Fruit fly (Drosophila melanogaster): ENCODE measurements around the gene CG42680.

The CG42680 gene

dm6 chr2L:14612998-14613955 lies 25.2 kb upstream of the CG42680 start (continued):
- TF ChIP-seq CG6689 (GFP tag; IDR thresholded peaks at IDR 0.05), result peak; percentile 76
- TF ChIP-seq CG14710 (tag; optimal IDR thresholded peaks at IDR 0.05), result peak; percentile 89
- TF ChIP-seq danr (GFP tag; IDR thresholded peaks at IDR 0.05), result peak; percentile 57; the same call in 1 of the 2 replicates
- TF ChIP-seq CG2875 (GFP tag; optimal IDR thresholded peaks at IDR 0.05), result peak; percentile 74

dm6 chr2L:14611358-14612037 lies 23.5 kb upstream of the CG42680 start:
- TF ChIP-seq PHDP (tag; optimal IDR thresholded peaks at IDR 0.05), result peak; percentile 39
- TF ChIP-seq sug (tag; optimal IDR thresholded peaks at IDR 0.05), result peak; percentile 82
- peak; percentile 21 for TF ChIP-seq CG2678 (tag; optimal IDR thresholded peaks at IDR 0.05)
- TF ChIP-seq sens (GFP tag), result peak; percentile 46
- peak; percentile 15 for TF ChIP-seq CG15269 (tag; optimal IDR thresholded peaks at IDR 0.05)
- no peak for TF ChIP-seq CG12942 (GFP tag; optimal IDR thresholded peaks at IDR 0.05)
- TF ChIP-seq mirr (GFP tag; optimal IDR thresholded peaks at IDR 0.05), result peak; percentile 35
- TF ChIP-seq CG3726 (GFP tag; IDR thresholded peaks at IDR 0.05), result no peak
- no peak for TF ChIP-seq CG3838 (GFP tag; optimal IDR thresholded peaks at IDR 0.05)
- no peak for TF ChIP-seq ken (GFP tag; IDR thresholded peaks at IDR 0.05)
- TF ChIP-seq CG11560 (tag; IDR thresholded peaks at IDR 0.05), result no peak
- peak; percentile 43 for TF ChIP-seq Vsx1 (GFP tag; optimal IDR thresholded peaks at IDR 0.05)
- TF ChIP-seq CG3281 (GFP tag; optimal IDR thresholded peaks at IDR 0.05), result no peak
- TF ChIP-seq grau (tag; optimal IDR thresholded peaks at IDR 0.05), result peak; percentile 5
- TF ChIP-seq CG10543 (GFP tag; optimal IDR thresholded peaks at IDR 0.05), result no peak
- no peak for TF ChIP-seq Sox102F (GFP tag; optimal IDR thresholded peaks at IDR 0.05)
- TF ChIP-seq CG12659 (GFP tag; optimal IDR thresholded peaks at IDR 0.05), result no peak
- TF ChIP-seq CG31365 (tag; optimal IDR thresholded peaks at IDR 0.05), result no peak
- no peak for TF ChIP-seq unc-4 (GFP tag; IDR thresholded peaks at IDR 0.05; ENCODE audit: partially characterized antibody)
- TF ChIP-seq Med (GFP tag), result no peak
- TF ChIP-seq sob (GFP tag; IDR thresholded peaks at IDR 0.05), result no peak
- TF ChIP-seq CG34376 (GFP tag; optimal IDR thresholded peaks at IDR 0.05), result peak; percentile 57
- TF ChIP-seq Pdp1 (GFP tag; optimal IDR thresholded peaks at IDR 0.05), result peak in 1 of 2 experiments; percentile 97
- no peak for TF ChIP-seq bsh (GFP tag; optimal IDR thresholded peaks at IDR 0.05)
- no peak for TF ChIP-seq CG3847 (GFP tag; IDR thresholded peaks at IDR 0.05)
- peak; percentile 30 for TF ChIP-seq unpg (GFP tag; optimal IDR thresholded peaks at IDR 0.05)
- TF ChIP-seq exex (tag; optimal IDR thresholded peaks at IDR 0.05), result peak; percentile 99
- TF ChIP-seq grn (GFP tag; optimal IDR thresholded peaks at IDR 0.05), result peak; percentile 20

DNA sequence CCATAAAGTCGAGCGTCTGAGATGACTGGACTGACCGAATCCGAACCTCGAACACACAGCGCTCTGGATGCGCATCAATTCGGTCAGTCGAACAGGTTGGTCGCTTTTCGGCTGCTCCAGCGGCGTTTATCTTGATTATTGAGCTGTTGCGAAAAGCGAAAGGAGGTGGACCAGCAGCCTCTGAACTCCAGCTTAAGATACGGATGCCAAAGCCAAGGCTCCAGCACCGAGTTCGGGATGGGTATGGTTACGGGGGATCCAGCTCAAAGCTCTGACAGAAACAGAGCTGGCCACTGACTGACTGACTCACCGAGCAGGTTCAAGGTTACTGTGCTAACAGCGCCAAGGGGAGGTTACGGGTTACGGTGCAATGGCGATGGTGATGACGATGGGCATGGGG lies 18.1 kb upstream of the CG42680 start:
- 0 out of 2 replicates have a peak, but pooled peaks have one; percentile 51 for TF ChIP-seq CG42726 (GFP tag; IDR thresholded peaks at IDR 0.05; ENCODE audit: partially characterized antibody)
- TF ChIP-seq Camta (GFP tag; optimal IDR thresholded peaks at IDR 0.05), result no peak
- TF ChIP-seq CG8478 (optimal IDR thresholded peaks at IDR 0.05), result peak; percentile 22
